Fruit fly (Drosophila melanogaster): Measurements from ENCODE around the gene CG15533.
A peak's percentile ranks its signal among the peaks of the same experiment; 100 is the strongest.

CG15533 gene

DNA sequence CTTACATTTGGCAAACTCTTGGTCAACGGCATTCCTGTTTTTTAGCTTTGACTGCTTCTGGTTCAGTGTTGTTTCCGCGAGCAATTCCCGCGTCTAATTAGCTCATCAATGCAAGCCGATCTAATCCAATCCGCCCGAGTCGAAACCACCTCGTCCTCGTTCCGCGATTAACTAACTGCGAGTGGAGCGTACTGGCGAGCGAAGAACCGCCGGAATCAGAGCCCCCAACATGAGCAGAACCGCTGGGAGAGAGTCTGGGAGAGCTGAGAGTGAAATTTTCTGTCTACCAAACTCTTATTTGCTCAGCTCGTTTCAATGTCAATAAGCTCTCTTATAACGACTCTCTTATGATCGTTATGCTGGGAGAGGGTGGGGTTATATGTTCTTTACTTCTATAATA lies 21.6 kb downstream of the CG15533 start (continued):
- peak; percentile 0 for TF ChIP-seq CG4424 (GFP tag; optimal IDR thresholded peaks at IDR 0.05)
- peak; percentile 57 for TF ChIP-seq CG7556 (GFP tag; optimal IDR thresholded peaks at IDR 0.05)
- no peak for TF ChIP-seq CG6791 (GFP tag; IDR thresholded peaks at IDR 0.05; ENCODE audit: partially characterized antibody)
- peak; percentile 74 for TF ChIP-seq trh (GFP tag; optimal IDR thresholded peaks at IDR 0.05)
- peak; percentile 84 for TF ChIP-seq CG11695 (GFP tag; IDR thresholded peaks at IDR 0.05)
- peak; percentile 83 for TF ChIP-seq CG12744 (GFP tag; optimal IDR thresholded peaks at IDR 0.05)
- TF ChIP-seq nmo (GFP tag; optimal IDR thresholded peaks at IDR 0.05): no peak
- peak; percentile 65 for TF ChIP-seq CG31388 (GFP tag; optimal IDR thresholded peaks at IDR 0.05)
- TF ChIP-seq tup (GFP tag; optimal IDR thresholded peaks at IDR 0.05): no peak
- TF ChIP-seq chn (GFP tag; optimal IDR thresholded peaks at IDR 0.05): peak; percentile 33
- no peak for TF ChIP-seq CG12299 (tag; optimal IDR thresholded peaks at IDR 0.05)
- no peak for TF ChIP-seq Lpt (GFP tag; optimal IDR thresholded peaks at IDR 0.05)
- TF ChIP-seq Hr39 (optimal IDR thresholded peaks at IDR 0.05): no peak
- no peak; the same call in none of the 2 replicates for TF ChIP-seq CG31441 (GFP tag; IDR thresholded peaks at IDR 0.05)
- peak; percentile 48 for TF ChIP-seq bigmax (GFP tag; optimal IDR thresholded peaks at IDR 0.05)
- no peak for TF ChIP-seq CG7745 (tag; optimal IDR thresholded peaks at IDR 0.05)
- TF ChIP-seq CG17186 (GFP tag; optimal IDR thresholded peaks at IDR 0.05): peak; percentile 59
- TF ChIP-seq CG1529 (GFP tag; optimal IDR thresholded peaks at IDR 0.05): peak; percentile 69
- TF ChIP-seq ato (GFP tag; IDR thresholded peaks at IDR 0.05; ENCODE audit: partially characterized antibody): no peak; the same call in 1 of the 2 replicates
- no peak for TF ChIP-seq CG14050 (GFP tag; IDR thresholded peaks at IDR 0.05)
- peak; percentile 35 for TF ChIP-seq CG2712 (tag; optimal IDR thresholded peaks at IDR 0.05)
- TF ChIP-seq pfk (GFP tag; optimal IDR thresholded peaks at IDR 0.05): peak; percentile 56
- peak; percentile 82 for TF ChIP-seq maf-S (GFP tag; optimal IDR thresholded peaks at IDR 0.05)
- peak; percentile 70 for TF ChIP-seq Mad (GFP tag; optimal IDR thresholded peaks at IDR 0.05)
- TF ChIP-seq prd (optimal IDR thresholded peaks at IDR 0.05): no peak
- peak; percentile 31; the same call in 1 of the 3 replicates for TF ChIP-seq prd (GFP tag; IDR thresholded peaks at IDR 0.05)
- TF ChIP-seq CG4854 (GFP tag; optimal IDR thresholded peaks at IDR 0.05): peak; percentile 79
- TF ChIP-seq Sox102F (GFP tag; optimal IDR thresholded peaks at IDR 0.05): peak; percentile 53
- TF ChIP-seq gfzf (GFP tag; optimal IDR thresholded peaks at IDR 0.05): no peak
- TF ChIP-seq YL-1 (GFP tag; optimal IDR thresholded peaks at IDR 0.05): peak; percentile 80
- peak; percentile 66 for TF ChIP-seq E2f2 (GFP tag; IDR thresholded peaks at IDR 0.05)
- peak; percentile 62 for TF ChIP-seq schlank (tag; optimal IDR thresholded peaks at IDR 0.05)
- no peak for TF ChIP-seq lola (GFP tag; optimal IDR thresholded peaks at IDR 0.05)
- TF ChIP-seq NC2β (GFP tag; optimal IDR thresholded peaks at IDR 0.05): peak; percentile 84
- TF ChIP-seq CG11696 (GFP tag; IDR thresholded peaks at IDR 0.05): peak; percentile 82
- TF ChIP-seq NFAT (GFP tag; IDR thresholded peaks at IDR 0.05): peak; percentile 79; the same call in 1 of the 2 replicates
- peak; percentile 5 for TF ChIP-seq TFAM (GFP tag; optimal IDR thresholded peaks at IDR 0.05)
- peak; percentile 75 for TF ChIP-seq CG15514 (GFP tag; optimal IDR thresholded peaks at IDR 0.05)
- TF ChIP-seq vfl (GFP tag; optimal IDR thresholded peaks at IDR 0.05): peak; percentile 49
- no peak for TF ChIP-seq CG10979 (tag; optimal IDR thresholded peaks at IDR 0.05)
- peak; percentile 52 for TF ChIP-seq CTCF (GFP tag; optimal IDR thresholded peaks at IDR 0.05)
- TF ChIP-seq Adf1 (GFP tag; IDR thresholded peaks at IDR 0.05): peak; percentile 65; the same call in 1 of the 2 replicates
- peak; percentile 21 for TF ChIP-seq CG30431 (GFP tag; optimal IDR thresholded peaks at IDR 0.05)
- peak; percentile 51 for TF ChIP-seq psq (GFP tag; optimal IDR thresholded peaks at IDR 0.05)
- peak; percentile 79 for TF ChIP-seq fd64A (GFP tag; optimal IDR thresholded peaks at IDR 0.05)
- TF ChIP-seq CG11247 (GFP tag; IDR thresholded peaks at IDR 0.05): peak; percentile 91
- peak; percentile 81 for TF ChIP-seq CG18764 (GFP tag; optimal IDR thresholded peaks at IDR 0.05)
- no peak; the same call in 1 of the 2 replicates for TF ChIP-seq CG4730 (GFP tag; IDR thresholded peaks at IDR 0.05)
- TF ChIP-seq pros (GFP tag; optimal IDR thresholded peaks at IDR 0.05): no peak
- TF ChIP-seq ewg (GFP tag; optimal IDR thresholded peaks at IDR 0.05): peak; percentile 44
- TF ChIP-seq Lim3 (GFP tag; IDR thresholded peaks at IDR 0.05): no peak
- peak; percentile 79 for TF ChIP-seq CG17359 (tag; optimal IDR thresholded peaks at IDR 0.05)

Measured in whole organism, embryonic.